Worm (Caenorhabditis elegans): Measurements from ENCODE around the gene ZK856.19.

DNA sequence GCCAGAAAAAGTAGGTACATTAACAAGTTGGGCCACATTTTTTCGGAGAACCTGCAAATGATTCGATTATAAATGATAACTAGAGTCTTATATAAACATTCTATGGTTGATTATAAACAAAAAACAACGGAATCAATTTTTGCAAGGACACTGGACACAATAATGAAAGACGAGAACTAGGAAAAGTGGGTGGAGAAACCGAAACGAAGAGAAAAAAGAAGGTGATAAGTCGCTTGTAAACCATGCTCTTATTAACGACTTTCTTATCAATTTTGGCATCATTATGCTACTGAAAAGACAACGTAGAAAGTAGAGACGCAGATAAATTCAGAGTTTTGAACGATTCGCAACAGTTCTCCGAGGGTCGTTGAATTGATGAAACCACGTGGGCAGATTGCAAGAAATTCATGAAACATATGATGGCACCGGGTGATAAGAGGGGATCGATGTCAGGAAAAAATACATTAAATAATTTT, 14.6 kb downstream of the ZK856.19 start, which contains the start of gene ZK856.5:
- TF ChIP-seq snpc-4 (GFP tag; optimal IDR thresholded peaks at IDR 0.05) (no peak), snpc-4 (tag; optimal IDR thresholded peaks at IDR 0.05) (no peak), pha-4 (tag; optimal IDR thresholded peaks at IDR 0.05) (no peak), sptf-2 (GFP tag; optimal IDR thresholded peaks at IDR 0.05) (no peak), ceh-91 (GFP tag; IDR thresholded peaks at IDR 0.05) (no peak), B0019.2 (GFP tag; conservative IDR thresholded peaks at IDR 0.05) (no peak), F57C9.4 (tag; optimal IDR thresholded peaks at IDR 0.05) (no peak), aptf-2 (GFP tag; conservative IDR thresholded peaks at IDR 0.05) (no peak), him-1 (tag; optimal IDR thresholded peaks at IDR 0.05) (no peak), unc-130 (GFP tag; optimal IDR thresholded peaks at IDR 0.05) (no peak), let-526 (GFP tag; IDR thresholded peaks at IDR 0.05) (no peak)

Measured in whole organism, young adult.